Worm (Caenorhabditis elegans): ENCODE data around the gene ZK637.4.

Gene ZK637.4

DNA sequence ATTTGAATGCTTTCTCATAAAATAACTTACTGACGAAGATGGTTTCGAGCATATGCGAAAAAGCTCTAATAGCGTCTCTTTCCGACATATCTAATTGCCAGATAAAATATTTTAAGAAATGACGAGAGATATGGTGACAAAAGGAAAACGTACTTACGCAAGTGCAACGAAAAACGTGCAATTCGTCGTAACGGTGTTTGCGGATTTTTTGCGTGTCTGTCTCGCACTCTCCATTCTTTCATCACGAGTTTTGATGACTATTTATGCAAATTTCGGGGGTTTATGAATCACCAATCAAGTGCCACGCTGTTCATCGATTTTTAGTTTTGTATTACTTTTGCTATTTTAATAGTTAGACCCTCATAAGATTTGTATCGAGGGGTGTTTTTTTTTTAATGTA is 4.6 kb upstream of the ZK637.4 start, which contains the start of gene ZK637.14 (continued):
- TF ChIP-seq F49E8.2 (tag; optimal IDR thresholded peaks at IDR 0.05; ENCODE audit: insufficient read depth) (no peak), unc-62 (GFP tag; optimal IDR thresholded peaks at IDR 0.05) (no peak), hsf-1 (GFP tag; IDR thresholded peaks at IDR 0.05) (no peak), ztf-26 (tag; optimal IDR thresholded peaks at IDR 0.05) (no peak), attf-5 (GFP tag; optimal IDR thresholded peaks at IDR 0.05) (peak; percentile 65), ztf-22 (GFP tag; optimal IDR thresholded peaks at IDR 0.05) (no peak), F37B4.10 (GFP tag; IDR thresholded peaks at IDR 0.05) (no peak), snpc-4 (GFP tag; optimal IDR thresholded peaks at IDR 0.05) (no peak), snpc-4 (tag; optimal IDR thresholded peaks at IDR 0.05) (no peak), efl-1 (GFP tag; optimal IDR thresholded peaks at IDR 0.05) (no peak), zim-3 (tag; optimal IDR thresholded peaks at IDR 0.05) (no peak), dpl-1 (GFP tag; optimal IDR thresholded peaks at IDR 0.05) (no peak), F55B11.4 (tag; optimal IDR thresholded peaks at IDR 0.05; ENCODE audit: borderline replicate concordance, insufficient read depth) (no peak), lin-35 (GFP tag; optimal IDR thresholded peaks at IDR 0.05) (peak in 1 of 3 experiments; percentile 8), sea-2 (GFP tag; IDR thresholded peaks at IDR 0.05) (no peak), tbp1 (GFP tag; optimal IDR thresholded peaks at IDR 0.05) (peak; percentile 11), egrh-3 (GFP tag; IDR thresholded peaks at IDR 0.05) (no peak), pha-4 (tag; optimal IDR thresholded peaks at IDR 0.05) (no peak), C06A6.2 (GFP tag; conservative IDR thresholded peaks at IDR 0.05) (no peak), ztf-28 (GFP tag; IDR thresholded peaks at IDR 0.05) (no peak), mel-28 (tag; optimal IDR thresholded peaks at IDR 0.05; ENCODE audit: borderline replicate concordance) (no peak), hlh-26 (GFP tag; conservative IDR thresholded peaks at IDR 0.05) (no peak), lsl-1 (GFP tag; optimal IDR thresholded peaks at IDR 0.05) (no peak)

DNA sequence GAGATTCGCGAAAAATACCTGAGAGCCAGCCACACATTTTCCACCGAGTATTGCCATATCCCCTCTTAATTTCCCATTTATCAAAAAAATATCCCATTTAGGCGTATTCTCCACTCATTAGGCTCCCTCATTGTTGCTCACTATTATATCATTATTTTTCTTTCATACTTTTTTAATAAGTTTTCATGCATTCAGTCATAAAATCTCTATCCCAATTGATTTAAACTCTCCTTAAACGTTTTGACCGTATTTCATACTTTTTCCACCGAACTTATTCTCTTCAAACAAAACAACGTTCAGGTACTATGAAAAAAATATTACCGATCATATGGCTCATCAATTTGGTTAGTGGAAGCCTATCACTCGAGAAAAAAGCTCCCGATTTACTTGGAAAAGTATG is 3.6 kb upstream of the ZK637.4 start, which contains the start of gene lnkn-1:
lnkn-1 (plus strand) TSS at position 301 of the 400 bp plus-strand sequence.
- TF ChIP-seq Y67H2A.10 (GFP tag; conservative IDR thresholded peaks at IDR 0.05) (no peak), hsf-1 (GFP tag; IDR thresholded peaks at IDR 0.05) (no peak), unc-130 (GFP tag; optimal IDR thresholded peaks at IDR 0.05) (no peak), Y79H2A.3 (GFP tag; conservative IDR thresholded peaks at IDR 0.05) (no peak), F57A8.1 (GFP tag; optimal IDR thresholded peaks at IDR 0.05) (no peak), zim-3 (tag; optimal IDR thresholded peaks at IDR 0.05) (no peak), Y56A3A.18 (GFP tag; IDR thresholded peaks at IDR 0.05) (no peak), F39B2.1 (GFP tag; IDR thresholded peaks at IDR 0.05) (no peak), F23B12.7 (tag; optimal IDR thresholded peaks at IDR 0.05; ENCODE audit: insufficient read depth) (no peak), let-526 (GFP tag; IDR thresholded peaks at IDR 0.05) (no peak), snpc-3.4 (tag; optimal IDR thresholded peaks at IDR 0.05) (no peak), D2030.7 (GFP tag; IDR thresholded peaks at IDR 0.05) (no peak), C06A6.2 (GFP tag; conservative IDR thresholded peaks at IDR 0.05) (no peak), madf-3 (GFP tag; IDR thresholded peaks at IDR 0.05) (no peak), nhr-80 (tag; optimal IDR thresholded peaks at IDR 0.05) (no peak), nhr-27 (tag; optimal IDR thresholded peaks at IDR 0.05) (no peak), egl-44 (GFP tag; IDR thresholded peaks at IDR 0.05) (no peak), ztf-26 (tag; optimal IDR thresholded peaks at IDR 0.05) (no peak), aptf-3 (GFP tag; IDR thresholded peaks at IDR 0.05) (no peak), ekl-4 (GFP tag; IDR thresholded peaks at IDR 0.05) (no peak)
